Worm (Caenorhabditis elegans) whole organism, midembryonic: ENCODE results near the gene C25F9.16.

Experiments
- T22C8.4 ChIP-seq: fragments of 200-800 bp; sonication (Bioruptor generic); IDR thresholded peaks from 2 replicates; pipeline ENCODE4 v1.3.6; 2022; ENCODE audit warnings: missing genetic modification characterization, missing compliant biosample characterization
- cog-1 ChIP-seq: sonication (generic microtip); optimal IDR thresholded peaks from 2 replicates; lab custom pipeline; 2016; ENCODE audit warnings: missing genetic modification characterization, missing compliant biosample characterization
- flt-1 ChIP-seq: fragments of 200-800 bp; sonication (Bioruptor generic); IDR thresholded peaks from 2 replicates; pipeline ENCODE4 v1.3.6; 2022; ENCODE audit warnings: missing genetic modification characterization, missing compliant biosample characterization
- klf-2 ChIP-seq: fragments of 200-800 bp; sonication (Bioruptor generic); conservative IDR thresholded peaks from 2 replicates; pipeline ENCODE4 v1.3.6; 2022; ENCODE audit warnings: missing genetic modification reagents, missing genetic modification characterization, missing compliant biosample characterization
- med-1 ChIP-seq: sonication (generic microtip); optimal IDR thresholded peaks from 2 replicates; lab custom pipeline; 2017; ENCODE audit warnings: missing genetic modification characterization, mild to moderate bottlenecking, missing compliant biosample characterization, antibody characterized with exemption, missing genetic modification reagents; ENCODE audit not compliant: insufficient read depth
- ref-1 ChIP-seq: fragments of 200-800 bp; sonication (Bioruptor generic); conservative IDR thresholded peaks from 2 replicates; pipeline ENCODE4 v1.3.6; 2022; ENCODE audit warnings: missing genetic modification reagents, missing genetic modification characterization, missing compliant biosample characterization
- tab-1 ChIP-seq: fragments of 200-800 bp; sonication (Bioruptor generic); IDR thresholded peaks from 2 replicates; pipeline ENCODE4 v1.3.6; 2022; ENCODE audit warnings: missing genetic modification characterization, missing compliant biosample characterization
- ztf-23 ChIP-seq: fragments of 200-800 bp; sonication (Bioruptor generic); IDR thresholded peaks from 2 replicates; pipeline ENCODE4 v1.3.6; 2022; ENCODE audit warnings: missing genetic modification reagents, missing genetic modification characterization, missing compliant biosample characterization
- ztf-29 ChIP-seq: fragments of 200-800 bp; sonication (Bioruptor generic); IDR thresholded peaks from 2 replicates; pipeline ENCODE4 v1.3.6; 2022; ENCODE audit warnings: missing genetic modification reagents, missing genetic modification characterization, missing compliant biosample characterization

DNA sequence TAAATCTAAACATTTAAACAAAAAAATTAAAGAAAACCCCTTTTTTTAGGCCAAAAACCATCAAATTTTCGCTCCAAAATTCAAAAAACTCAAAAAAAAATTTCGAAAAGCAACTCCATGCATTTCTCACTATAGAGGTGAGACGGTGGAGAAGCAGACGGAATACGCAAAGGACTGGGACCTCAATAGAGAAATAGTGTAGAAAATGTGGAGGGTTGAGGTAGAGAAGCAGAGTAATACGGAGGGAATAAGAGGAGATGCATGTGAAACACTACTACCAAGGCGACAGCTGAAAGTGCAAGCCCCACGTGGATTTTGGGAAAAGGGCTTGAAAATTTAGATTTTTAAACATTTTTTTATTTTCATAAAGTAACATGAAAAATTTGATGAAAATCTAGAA is 42.9 kb upstream of the C25F9.16 start:
- no peak for TF ChIP-seq T22C8.4 (GFP tag; lab: Robert Waterston, UW)
- TF ChIP-seq tab-1 (GFP tag; lab: Robert Waterston, UW) = no peak
- TF ChIP-seq flt-1 (GFP tag; lab: Robert Waterston, UW) = no peak
- TF ChIP-seq cog-1 (tag; lab: Kevin White, UChicago) = no peak
- no peak for TF ChIP-seq ref-1 (GFP tag; lab: Robert Waterston, UW)
- no peak for TF ChIP-seq med-1
- no peak for TF ChIP-seq ztf-23 (GFP tag; lab: Robert Waterston, UW)
- TF ChIP-seq klf-2 (GFP tag; lab: Robert Waterston, UW) = no peak
- no peak for TF ChIP-seq ztf-29 (GFP tag; lab: Robert Waterston, UW)
